Worm (Caenorhabditis elegans) whole organism, midembryonic: ENCODE results near the gene fbxa-1.

Experiments used
- T22C8.4 ChIP-seq: fragments of 200-800 bp; sonication (Bioruptor generic); IDR thresholded peaks from 2 replicates; pipeline ENCODE4 v1.3.6; 2022; ENCODE audit warnings: missing genetic modification characterization, missing compliant biosample characterization
- cog-1 ChIP-seq: sonication (generic microtip); optimal IDR thresholded peaks from 2 replicates; lab custom pipeline; 2016; ENCODE audit warnings: missing genetic modification characterization, missing compliant biosample characterization
- flt-1 ChIP-seq: fragments of 200-800 bp; sonication (Bioruptor generic); IDR thresholded peaks from 2 replicates; pipeline ENCODE4 v1.3.6; 2022; ENCODE audit warnings: missing genetic modification characterization, missing compliant biosample characterization
- klf-2 ChIP-seq: fragments of 200-800 bp; sonication (Bioruptor generic); conservative IDR thresholded peaks from 2 replicates; pipeline ENCODE4 v1.3.6; 2022; ENCODE audit warnings: missing genetic modification reagents, missing genetic modification characterization, missing compliant biosample characterization
- ref-1 ChIP-seq: fragments of 200-800 bp; sonication (Bioruptor generic); conservative IDR thresholded peaks from 2 replicates; pipeline ENCODE4 v1.3.6; 2022; ENCODE audit warnings: missing genetic modification reagents, missing genetic modification characterization, missing compliant biosample characterization
- tab-1 ChIP-seq: fragments of 200-800 bp; sonication (Bioruptor generic); IDR thresholded peaks from 2 replicates; pipeline ENCODE4 v1.3.6; 2022; ENCODE audit warnings: missing genetic modification characterization, missing compliant biosample characterization

- TF ChIP-seq cog-1 (tag; lab: Kevin White, UChicago) = no peak
- no peak for TF ChIP-seq T22C8.4
- TF ChIP-seq klf-2 (GFP tag; lab: Robert Waterston, UW) = no peak
- no peak for TF ChIP-seq ref-1 (GFP tag; lab: Robert Waterston, UW)
- no peak for TF ChIP-seq flt-1 (GFP tag; lab: Robert Waterston, UW)
- no peak for TF ChIP-seq tab-1 (GFP tag; lab: Robert Waterston, UW)
These were observed 16.8 kb downstream of the fbxa-1 start, which contains the start of gene fbxa-219 for ce11 chrIII:2291139-2291538.
